Fruit fly (Drosophila melanogaster): Measurements from ENCODE around the gene Bug22.

- TF ChIP-seq psq (optimal IDR thresholded peaks at IDR 0.05): no peak
- no peak for TF ChIP-seq usp (GFP tag; optimal IDR thresholded peaks at IDR 0.05)
- no peak for TF ChIP-seq CG8478 (optimal IDR thresholded peaks at IDR 0.05)
- no peak for TF ChIP-seq Dll (optimal IDR thresholded peaks at IDR 0.05)
These were observed 34.9 kb downstream of the Bug22 start, which contains the start of gene Mdh1 for dm6 chr2L:10395642-10396487.

Measured in whole organism.